Fruit fly (Drosophila melanogaster) whole organism, prepupa: ENCODE data around the gene hgo.

Experiments used
- CG10631 ChIP-seq: fragments of 200-800 bp; sonication (Bioruptor generic); optimal IDR thresholded peaks from 2 replicates; lab custom pipeline; 2016; ENCODE audit warnings: missing biosample characterization, missing genetic modification characterization
- CG11762 ChIP-seq: fragments of 200-800 bp; sonication (Bioruptor generic); optimal IDR thresholded peaks from 3 replicates; lab custom pipeline; 2016; ENCODE audit warnings: missing biosample characterization, missing genetic modification characterization; ENCODE audit not compliant: insufficient read depth
- CG15336 ChIP-seq: fragments of 200-800 bp; sonication (Bioruptor generic); IDR thresholded peaks from 2 replicates; pipeline ENCODE4 v1.3.6; 2022; ENCODE audit warnings: missing biosample characterization, missing genetic modification characterization
- CG16779 ChIP-seq: fragments of 200-800 bp; sonication (Bioruptor generic); optimal IDR thresholded peaks from 3 replicates; lab custom pipeline; 2017; ENCODE audit warnings: missing biosample characterization, mild to moderate bottlenecking, missing genetic modification characterization
- CG3032 ChIP-seq: fragments of 200-800 bp; optimal IDR thresholded peaks from 2 replicates; lab custom pipeline; 2019; ENCODE audit warnings: missing biosample characterization, mild to moderate bottlenecking, missing genetic modification characterization, moderate library complexity
- CG31627 ChIP-seq: fragments of 200-800 bp; sonication (Bioruptor generic); optimal IDR thresholded peaks from 3 replicates; lab custom pipeline; 2016; ENCODE audit warnings: missing biosample characterization, missing genetic modification characterization
- CG6163 ChIP-seq: fragments of 200-800 bp; sonication (Bioruptor generic); IDR thresholded peaks from 3 replicates; pipeline ENCODE4 v1.3.6; 2022; ENCODE audit warnings: missing biosample characterization, missing genetic modification characterization
- CG8119 ChIP-seq: fragments of 200-800 bp; sonication (Bioruptor generic); IDR thresholded peaks from 3 replicates; pipeline ENCODE4 v1.3.6; 2022; ENCODE audit warnings: missing biosample characterization, missing genetic modification characterization
- CG8319 ChIP-seq: fragments of 200-800 bp; sonication (Bioruptor generic); optimal IDR thresholded peaks from 3 replicates; lab custom pipeline; 2016; ENCODE audit warnings: missing biosample characterization, missing genetic modification characterization
- Eip75B ChIP-seq: fragments of 200-800 bp; sonication (Bioruptor generic); optimal IDR thresholded peaks from 3 replicates; lab custom pipeline; 2016; ENCODE audit warnings: missing biosample characterization, missing genetic modification characterization
- Eip78C ChIP-seq: fragments of 200-800 bp; sonication (Bioruptor generic); peaks from one replicate; lab custom pipeline; 2016; ENCODE audit warnings: missing biosample characterization, missing genetic modification characterization
- Ets21C ChIP-seq: fragments of 200-800 bp; sonication (Bioruptor generic); optimal IDR thresholded peaks from 3 replicates; lab custom pipeline; 2016; ENCODE audit warnings: missing biosample characterization, missing genetic modification characterization
- Hr38 ChIP-seq: sonication (Bioruptor generic); optimal IDR thresholded peaks from 2 replicates; lab custom pipeline; 2016; ENCODE audit warnings: missing biosample characterization, missing genetic modification characterization
- Hr39 ChIP-seq: fragments of 200-800 bp; sonication (Bioruptor generic); optimal IDR thresholded peaks from 2 replicates; lab custom pipeline; 2016; ENCODE audit warnings: missing biosample characterization, missing genetic modification characterization
- Sox102F ChIP-seq: fragments of 200-800 bp; sonication (Bioruptor generic); optimal IDR thresholded peaks from 2 replicates; lab custom pipeline; 2016; ENCODE audit warnings: missing biosample characterization, mild to moderate bottlenecking, missing genetic modification characterization
- Sox14 ChIP-seq: fragments of 200-800 bp; sonication (Bioruptor generic); optimal IDR thresholded peaks from 3 replicates; lab custom pipeline; 2016; ENCODE audit warnings: missing biosample characterization, missing genetic modification characterization
- esn ChIP-seq: fragments of 200-800 bp; sonication (Bioruptor generic); optimal IDR thresholded peaks from 2 replicates; lab custom pipeline; 2016; ENCODE audit warnings: missing biosample characterization, mild to moderate bottlenecking, missing genetic modification characterization, moderate library complexity
- fd59A ChIP-seq: fragments of 200-800 bp; sonication (Bioruptor generic); optimal IDR thresholded peaks from 2 replicates; lab custom pipeline; 2017; ENCODE audit warnings: missing biosample characterization, mild to moderate bottlenecking, missing genetic modification characterization, missing genetic modification reagents
- net ChIP-seq: fragments of 200-800 bp; sonication (Bioruptor generic); optimal IDR thresholded peaks from 3 replicates; lab custom pipeline; 2016; ENCODE audit warnings: missing biosample characterization, missing genetic modification characterization
- salr ChIP-seq, 2 experiments: fragments of 200-800 bp; sonication (Bioruptor generic); optimal IDR thresholded peaks; 3 replicates each; lab custom pipeline; 2016 to 2018; ENCODE audit warnings: missing biosample characterization in 2 of 2, missing genetic modification characterization in 2 of 2, mild to moderate bottlenecking in 1 of 2
- spab ChIP-seq: fragments of 200-800 bp; sonication (Bioruptor generic); optimal IDR thresholded peaks from 2 replicates; lab custom pipeline; 2017; ENCODE audit warnings: missing biosample characterization, mild to moderate bottlenecking, missing genetic modification characterization, missing genetic modification reagents

hgo gene

dm6 chr2L:11184144-11184543 is 48.0 kb downstream of the hgo start (continued):
- TF ChIP-seq fd59A (GFP tag; lab: Kevin White, UChicago), result peak; percentile 87
- peak; percentile 81 for TF ChIP-seq Hr39 (GFP tag; lab: Kevin White, UChicago)
- TF ChIP-seq Hr38, result no peak
- peak; percentile 68 for TF ChIP-seq Ets21C (GFP tag; lab: Kevin White, UChicago)
- peak; percentile 91 for TF ChIP-seq CG3032
- TF ChIP-seq net (GFP tag; lab: Kevin White, UChicago), result peak; percentile 81
- peak; percentile 83 for TF ChIP-seq Sox14 (GFP tag; lab: Kevin White, UChicago)
- TF ChIP-seq Eip78C (GFP tag; lab: Kevin White, UChicago), result peak; percentile 97
- peak; percentile 80 for TF ChIP-seq CG15336 (GFP tag; lab: Robert Waterston, UW)
- TF ChIP-seq salr (GFP tag; optimal IDR thresholded peaks at IDR 0.05; lab: Kevin White, UChicago), result peak; percentile 74 to 83
- TF ChIP-seq Eip75B (GFP tag; lab: Kevin White, UChicago), result peak; percentile 91
- TF ChIP-seq CG6163 (GFP tag; lab: Robert Waterston, UW), result peak; percentile 88
- TF ChIP-seq CG31627 (GFP tag; lab: Kevin White, UChicago), result peak; percentile 79
- TF ChIP-seq esn (GFP tag; lab: Kevin White, UChicago), result peak; percentile 89
- peak; percentile 90 for TF ChIP-seq CG10631 (GFP tag; lab: Kevin White, UChicago)
- TF ChIP-seq CG8319, result peak; percentile 72
- TF ChIP-seq CG8119 (GFP tag; lab: Robert Waterston, UW), result peak; percentile 83
- peak; percentile 87 for TF ChIP-seq spab (GFP tag; lab: Kevin White, UChicago)
- TF ChIP-seq CG11762, result peak; percentile 83
- peak; percentile 81 for TF ChIP-seq Sox102F (GFP tag; lab: Kevin White, UChicago)
- TF ChIP-seq CG16779, result peak; percentile 62
